Fruit fly (Drosophila melanogaster): ENCODE results near the gene Wdr82.
A peak's percentile ranks its signal among the peaks of the same experiment; 100 is the strongest.

Wdr82 gene

DNA sequence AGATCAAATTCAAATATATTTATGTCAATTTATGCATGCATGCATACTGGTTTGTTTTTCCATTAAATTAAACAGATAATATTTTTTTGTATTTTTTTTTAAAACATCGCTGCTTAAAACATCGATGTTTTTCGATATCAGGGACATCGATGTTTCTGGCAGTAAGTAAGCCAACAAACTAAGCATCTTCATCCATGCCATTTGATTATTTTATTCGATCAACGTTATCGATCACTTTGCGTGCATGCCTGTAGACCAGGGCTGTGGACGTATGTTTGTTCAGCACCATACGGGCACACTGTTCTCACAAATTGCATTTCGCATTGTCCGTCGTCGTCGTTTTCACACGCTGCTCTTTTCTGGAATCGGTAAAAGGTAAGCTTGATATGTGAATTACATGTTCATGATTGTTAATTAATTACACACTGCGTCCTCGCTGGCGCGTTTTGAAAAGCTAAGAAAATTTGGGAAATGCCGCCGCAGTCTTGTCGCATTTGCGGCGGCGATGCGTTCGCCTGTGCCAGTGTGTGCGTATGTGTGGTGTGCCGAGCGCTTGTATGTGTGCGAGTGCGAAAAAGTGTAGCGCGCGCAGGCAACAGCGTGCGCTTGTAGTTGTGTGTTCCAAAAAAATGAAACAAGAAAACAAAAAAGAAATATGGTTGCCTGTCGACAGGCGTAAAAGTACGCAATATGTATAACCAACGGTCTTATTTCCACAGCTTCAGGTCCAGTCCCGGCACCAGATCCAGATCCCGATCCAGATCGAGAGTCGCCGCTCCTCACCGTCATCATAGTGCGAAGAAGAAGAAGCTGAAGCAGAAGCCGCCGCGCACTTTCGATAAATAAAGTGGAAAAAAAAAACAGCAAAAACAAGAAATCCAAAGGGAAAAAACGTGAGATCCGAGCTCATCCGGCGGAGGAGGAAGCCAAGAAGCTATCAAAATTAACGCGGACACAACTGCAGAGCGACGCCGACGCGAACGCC lies 29.3 kb downstream of the Wdr82 start, which contains the start of gene emb:
Gene emb (plus strand): TSS at position 288 of the 985 bp plus-strand sequence.
- TF ChIP-seq GATAd (GFP tag; optimal IDR thresholded peaks at IDR 0.05) (no peak), psq (GFP tag; optimal IDR thresholded peaks at IDR 0.05) (peak; percentile 45), Sp1 (GFP tag; optimal IDR thresholded peaks at IDR 0.05) (peak; percentile 73), Mio (GFP tag; optimal IDR thresholded peaks at IDR 0.05) (no peak), h (GFP tag; optimal IDR thresholded peaks at IDR 0.05) (peak; percentile 58), Myc (optimal IDR thresholded peaks at IDR 0.05) (no peak), dmrt93B (GFP tag; optimal IDR thresholded peaks at IDR 0.05) (no peak), lola (GFP tag; optimal IDR thresholded peaks at IDR 0.05) (no peak), CG32264 (GFP tag; optimal IDR thresholded peaks at IDR 0.05) (no peak), tai (GFP tag; optimal IDR thresholded peaks at IDR 0.05) (no peak), Hr78 (GFP tag; optimal IDR thresholded peaks at IDR 0.05) (no peak), Abd-B (GFP tag; optimal IDR thresholded peaks at IDR 0.05) (no peak), Jra (GFP tag; optimal IDR thresholded peaks at IDR 0.05) (peak; percentile 40), Hr83 (GFP tag; optimal IDR thresholded peaks at IDR 0.05; ENCODE audit: poor library complexity, severe bottlenecking) (peak; percentile 80), Hnf4 (GFP tag; optimal IDR thresholded peaks at IDR 0.05) (no peak), ey (GFP tag; optimal IDR thresholded peaks at IDR 0.05) (peak; percentile 20), jim (GFP tag; optimal IDR thresholded peaks at IDR 0.05) (peak; percentile 46), N (GFP tag; optimal IDR thresholded peaks at IDR 0.05) (peak; percentile 75), rgr (GFP tag; optimal IDR thresholded peaks at IDR 0.05) (peak; percentile 61), Dif (GFP tag; optimal IDR thresholded peaks at IDR 0.05; ENCODE audit: partially characterized antibody) (no peak), fru (GFP tag; optimal IDR thresholded peaks at IDR 0.05) (peak; percentile 69), foxo (GFP tag; optimal IDR thresholded peaks at IDR 0.05) (peak in 1 of 2 experiments; percentile 60), Vsx2 (GFP tag; optimal IDR thresholded peaks at IDR 0.05; ENCODE audit: partially characterized antibody) (no peak), dsf (GFP tag; optimal IDR thresholded peaks at IDR 0.05; ENCODE audit: borderline replicate concordance) (peak; percentile 6), br (GFP tag; optimal IDR thresholded peaks at IDR 0.05) (no peak), Rel (GFP tag; optimal IDR thresholded peaks at IDR 0.05) (no peak), Rel (tag; optimal IDR thresholded peaks at IDR 0.05) (peak; percentile 49), usp (GFP tag; optimal IDR thresholded peaks at IDR 0.05) (no peak), CrebA (GFP tag; optimal IDR thresholded peaks at IDR 0.05; ENCODE audit: borderline replicate concordance) (no peak), sage (GFP tag; optimal IDR thresholded peaks at IDR 0.05) (no peak), woc (GFP tag; optimal IDR thresholded peaks at IDR 0.05) (peak; percentile 54), Dfd (GFP tag; optimal IDR thresholded peaks at IDR 0.05) (no peak), pan (optimal IDR thresholded peaks at IDR 0.05) (no peak), OdsH (GFP tag; optimal IDR thresholded peaks at IDR 0.05) (peak; percentile 40), brk (GFP tag; optimal IDR thresholded peaks at IDR 0.05) (no peak), CG9705 (GFP tag; optimal IDR thresholded peaks at IDR 0.05) (peak; percentile 25), HLH106 (tag; optimal IDR thresholded peaks at IDR 0.05) (peak; percentile 11), sv (GFP tag; optimal IDR thresholded peaks at IDR 0.05) (peak; percentile 7), dl (GFP tag; optimal IDR thresholded peaks at IDR 0.05; ENCODE audit: insufficient read depth in 1 of 2, partially characterized antibody in 2 of 2) (no peak)

dm6 chr2L:8411530-8411929 lies 37.3 kb downstream of the Wdr82 start, which contains the start of gene Naglu:
Gene Naglu, minus strand, starts transcription at chr2L:8411868.
- TF ChIP-seq Vsx2 (GFP tag; optimal IDR thresholded peaks at IDR 0.05; ENCODE audit: partially characterized antibody), result peak; percentile 65
- TF ChIP-seq CG32264 (GFP tag; optimal IDR thresholded peaks at IDR 0.05), result no peak
- TF ChIP-seq jim (GFP tag; optimal IDR thresholded peaks at IDR 0.05), result no peak
- TF ChIP-seq dl (GFP tag; optimal IDR thresholded peaks at IDR 0.05; ENCODE audit: insufficient read depth in 1 of 2, partially characterized antibody in 2 of 2), result peak in 1 of 2 experiments; percentile 61
- peak; percentile 64 for TF ChIP-seq Hr83 (GFP tag; optimal IDR thresholded peaks at IDR 0.05; ENCODE audit: poor library complexity, severe bottlenecking)
- peak; percentile 81 for TF ChIP-seq Dif (GFP tag; optimal IDR thresholded peaks at IDR 0.05; ENCODE audit: partially characterized antibody)
- TF ChIP-seq Sp1 (GFP tag; optimal IDR thresholded peaks at IDR 0.05), result peak; percentile 36
- no peak for TF ChIP-seq lola (GFP tag; optimal IDR thresholded peaks at IDR 0.05)
- TF ChIP-seq ey (GFP tag; optimal IDR thresholded peaks at IDR 0.05), result peak; percentile 24
- TF ChIP-seq Hnf4 (GFP tag; optimal IDR thresholded peaks at IDR 0.05), result no peak
- no peak for TF ChIP-seq OdsH (GFP tag; optimal IDR thresholded peaks at IDR 0.05)
- peak; percentile 31 for TF ChIP-seq fru (GFP tag; optimal IDR thresholded peaks at IDR 0.05)
